Fruit fly (Drosophila melanogaster): ENCODE results near the gene CG8086.

CG8086 gene

DNA sequence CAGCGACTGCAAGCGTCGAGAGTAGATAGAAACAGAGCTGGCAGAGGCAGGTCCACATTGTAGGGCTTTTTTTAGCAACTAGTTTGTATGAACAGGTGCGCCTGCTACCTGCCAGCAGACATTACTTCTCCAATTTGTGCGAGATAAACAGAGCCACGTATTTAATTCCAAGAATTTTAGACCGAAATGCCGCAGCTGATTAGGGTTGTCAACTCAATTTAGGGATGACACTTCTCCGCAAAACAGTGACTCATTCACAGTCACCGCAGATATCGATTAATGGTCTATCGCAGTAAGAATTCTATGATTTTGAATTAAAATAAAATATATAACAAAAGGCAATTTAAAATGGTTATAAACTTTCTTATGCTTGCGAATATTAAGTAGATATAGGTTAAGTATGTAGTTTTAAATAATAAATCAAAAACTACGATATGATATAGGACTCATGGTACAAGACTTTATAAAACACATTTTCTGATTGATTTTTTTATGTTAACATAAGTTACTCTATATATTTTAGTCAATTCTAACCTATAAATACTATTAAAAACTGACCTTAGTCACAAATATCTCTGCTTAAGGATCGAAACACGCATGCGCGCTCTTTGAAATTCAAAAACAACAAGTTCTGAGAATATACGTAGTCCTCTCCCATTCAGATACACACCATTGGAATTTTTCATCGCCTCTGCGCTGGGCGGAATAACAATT is 45.6 kb upstream of the CG8086 start, which contains the start of the genes wol and Scgalpha (continued):
- TF ChIP-seq Sry-δ (GFP tag; optimal IDR thresholded peaks at IDR 0.05), result peak; percentile 81
- TF ChIP-seq p53 (GFP tag; optimal IDR thresholded peaks at IDR 0.05), result no peak
- TF ChIP-seq her (GFP tag; optimal IDR thresholded peaks at IDR 0.05), result no peak
- TF ChIP-seq sug (tag; optimal IDR thresholded peaks at IDR 0.05), result no peak
- peak; percentile 66 for TF ChIP-seq row (GFP tag; IDR thresholded peaks at IDR 0.05)
- TF ChIP-seq Dip3 (GFP tag; optimal IDR thresholded peaks at IDR 0.05), result no peak
- no peak for TF ChIP-seq sima (GFP tag; optimal IDR thresholded peaks at IDR 0.05)
- no peak for TF ChIP-seq Mad (GFP tag; optimal IDR thresholded peaks at IDR 0.05)
- no peak for TF ChIP-seq ash1 (GFP tag; optimal IDR thresholded peaks at IDR 0.05)
- TF ChIP-seq NFAT (GFP tag; IDR thresholded peaks at IDR 0.05), result no peak
- no peak for TF ChIP-seq Oaz (GFP tag; IDR thresholded peaks at IDR 0.05)
- no peak for TF ChIP-seq CG33557 (GFP tag; optimal IDR thresholded peaks at IDR 0.05)
- peak; percentile 30 for TF ChIP-seq zen (tag; optimal IDR thresholded peaks at IDR 0.05)
- no peak for TF ChIP-seq en (GFP tag; optimal IDR thresholded peaks at IDR 0.05)
- TF ChIP-seq Max (GFP tag; optimal IDR thresholded peaks at IDR 0.05), result no peak
- no peak for TF ChIP-seq slp2 (GFP tag; optimal IDR thresholded peaks at IDR 0.05)
- no peak for TF ChIP-seq CG14014 (GFP tag; IDR thresholded peaks at IDR 0.05)
- peak; percentile 26; the same call in 2 of the 3 replicates for TF ChIP-seq zen2 (GFP tag; IDR thresholded peaks at IDR 0.05; ENCODE audit: partially characterized antibody)
- peak; percentile 58; the same call in 1 of the 4 replicates for TF ChIP-seq chinmo (GFP tag; IDR thresholded peaks at IDR 0.05; ENCODE audit: partially characterized antibody)
- peak; percentile 16 for TF ChIP-seq HmgZ (tag; optimal IDR thresholded peaks at IDR 0.05)
- TF ChIP-seq Gsc (GFP tag; IDR thresholded peaks at IDR 0.05), result no peak
- no peak for TF ChIP-seq B-H2 (GFP tag; optimal IDR thresholded peaks at IDR 0.05)
- TF ChIP-seq CG1602 (GFP tag; optimal IDR thresholded peaks at IDR 0.05), result no peak
- TF ChIP-seq H2.0 (GFP tag; IDR thresholded peaks at IDR 0.05), result no peak
- peak in 1 of 2 experiments; percentile 76 for TF ChIP-seq crp (GFP tag; optimal IDR thresholded peaks at IDR 0.05)
- TF ChIP-seq tll (GFP tag; optimal IDR thresholded peaks at IDR 0.05), result no peak
- no peak for TF ChIP-seq yki (optimal IDR thresholded peaks at IDR 0.05)
- peak; percentile 51 for TF ChIP-seq inv (GFP tag; IDR thresholded peaks at IDR 0.05; ENCODE audit: partially characterized antibody)
- peak; percentile 31 for TF ChIP-seq grn (GFP tag; optimal IDR thresholded peaks at IDR 0.05)
- no peak for TF ChIP-seq CG11085 (GFP tag; IDR thresholded peaks at IDR 0.05)
- TF ChIP-seq Kr (GFP tag; optimal IDR thresholded peaks at IDR 0.05), result no peak
- TF ChIP-seq sqz (GFP tag; optimal IDR thresholded peaks at IDR 0.05), result no peak
- TF ChIP-seq Asciz (GFP tag; optimal IDR thresholded peaks at IDR 0.05), result no peak
- TF ChIP-seq gce (GFP tag; IDR thresholded peaks at IDR 0.05), result no peak
- TF ChIP-seq CG18476 (GFP tag; optimal IDR thresholded peaks at IDR 0.05), result no peak
- TF ChIP-seq maf-S (GFP tag; optimal IDR thresholded peaks at IDR 0.05), result no peak
- peak; percentile 13 for TF ChIP-seq CG8924 (tag; optimal IDR thresholded peaks at IDR 0.05)
- TF ChIP-seq CTCF (GFP tag; optimal IDR thresholded peaks at IDR 0.05), result no peak
- TF ChIP-seq ab (GFP tag; optimal IDR thresholded peaks at IDR 0.05), result no peak
- no peak for TF ChIP-seq danr (GFP tag; IDR thresholded peaks at IDR 0.05)
- TF ChIP-seq CG8765 (GFP tag; IDR thresholded peaks at IDR 0.05), result no peak
- no peak for TF ChIP-seq CG15696 (tag; optimal IDR thresholded peaks at IDR 0.05)
- no peak for TF ChIP-seq pita (GFP tag; optimal IDR thresholded peaks at IDR 0.05)
- TF ChIP-seq CG15073 (GFP tag; optimal IDR thresholded peaks at IDR 0.05), result no peak
- TF ChIP-seq CG14441 (GFP tag; IDR thresholded peaks at IDR 0.05), result no peak
- TF ChIP-seq jigr1 (GFP tag; IDR thresholded peaks at IDR 0.05), result no peak; the same call in 2 of the 3 replicates
- TF ChIP-seq mam (GFP tag; optimal IDR thresholded peaks at IDR 0.05), result no peak
- TF ChIP-seq CG31224 (GFP tag; IDR thresholded peaks at IDR 0.05), result no peak
- TF ChIP-seq CG5953 (GFP tag; IDR thresholded peaks at IDR 0.05), result no peak
- no peak for TF ChIP-seq jing (GFP tag; optimal IDR thresholded peaks at IDR 0.05)
- no peak for TF ChIP-seq shn (GFP tag; optimal IDR thresholded peaks at IDR 0.05)
- no peak for TF ChIP-seq sens (GFP tag)

Measured in whole organism, embryonic.